Fruit fly (Drosophila melanogaster) whole organism, embryonic: ENCODE measurements around the gene CG14118.

Experiments used
- CG10959 ChIP-seq: fragments of 200-800 bp; sonication (Bioruptor generic); IDR thresholded peaks from 2 replicates; pipeline ENCODE4 v1.3.6; 2022; ENCODE audit warnings: missing biosample characterization, missing genetic modification characterization
- CG10979 ChIP-seq: fragments of 200-800 bp; sonication (Bioruptor generic); optimal IDR thresholded peaks from 2 replicates; lab custom pipeline; 2018; ENCODE audit warnings: missing biosample characterization, mild to moderate bottlenecking, missing genetic modification characterization, moderate library complexity
- CG12104 ChIP-seq: fragments of 200-800 bp; sonication (Bioruptor generic); optimal IDR thresholded peaks from 3 replicates; lab custom pipeline; 2016; ENCODE audit warnings: missing biosample characterization, missing genetic modification characterization
- CG12744 ChIP-seq: fragments of 200-800 bp; sonication (Bioruptor generic); optimal IDR thresholded peaks from 2 replicates; lab custom pipeline; 2016; ENCODE audit warnings: missing biosample characterization, missing genetic modification characterization
- CG13775 ChIP-seq: fragments of 200-800 bp; sonication (Bioruptor generic); optimal IDR thresholded peaks from 3 replicates; lab custom pipeline; 2017; ENCODE audit warnings: missing biosample characterization, mild to moderate bottlenecking, missing genetic modification characterization
- CG1647 ChIP-seq: fragments of 200-800 bp; sonication (Bioruptor generic); optimal IDR thresholded peaks from 3 replicates; lab custom pipeline; 2016; ENCODE audit warnings: missing biosample characterization, missing genetic modification characterization
- CG17328 ChIP-seq: fragments of 200-800 bp; sonication (Bioruptor generic); IDR thresholded peaks from 2 replicates; pipeline ENCODE4 v1.3.6; 2022; ENCODE audit warnings: missing biosample characterization, missing genetic modification characterization
- CG18011 ChIP-seq: fragments of 200-800 bp; sonication (Bioruptor generic); optimal IDR thresholded peaks from 2 replicates; lab custom pipeline; 2017; ENCODE audit warnings: missing biosample characterization, missing genetic modification characterization, mild to moderate bottlenecking, moderate library complexity, missing genotype
- CG31224 ChIP-seq: fragments of 200-800 bp; sonication (Bioruptor generic); IDR thresholded peaks from 2 replicates; pipeline ENCODE4 v1.3.6; 2022; ENCODE audit warnings: missing biosample characterization, missing genetic modification characterization
- CG3281 ChIP-seq: fragments of 200-800 bp; sonication (Bioruptor generic); optimal IDR thresholded peaks from 3 replicates; lab custom pipeline; 2017; ENCODE audit warnings: missing biosample characterization, mild to moderate bottlenecking, missing genetic modification characterization
- CG33557 ChIP-seq: fragments of 200-800 bp; sonication (Bioruptor generic); optimal IDR thresholded peaks from 2 replicates; lab custom pipeline; 2019; ENCODE audit warnings: missing biosample characterization, mild to moderate bottlenecking, missing genetic modification characterization, moderate library complexity
- CG7271 ChIP-seq: fragments of 200-800 bp; sonication (Bioruptor generic); optimal IDR thresholded peaks from 2 replicates; lab custom pipeline; 2018; ENCODE audit warnings: missing biosample characterization, mild to moderate bottlenecking, missing genetic modification characterization, moderate library complexity
- CG7745 ChIP-seq: fragments of 200-800 bp; sonication (Bioruptor generic); optimal IDR thresholded peaks from 2 replicates; lab custom pipeline; 2018; ENCODE audit warnings: missing biosample characterization, mild to moderate bottlenecking, missing genetic modification characterization, moderate library complexity
- CG8388 ChIP-seq: fragments of 200-800 bp; sonication (Bioruptor generic); optimal IDR thresholded peaks from 2 replicates; lab custom pipeline; 2019; ENCODE audit warnings: missing biosample characterization, mild to moderate bottlenecking, missing genetic modification characterization, moderate library complexity
- Ets65A ChIP-seq: fragments of 200-800 bp; sonication (Bioruptor generic); peaks from one replicate; lab custom pipeline; 2016; ENCODE audit warnings: missing biosample characterization, missing genetic modification characterization
- MESR4 ChIP-seq: fragments of 200-800 bp; sonication (Bioruptor generic); optimal IDR thresholded peaks from 2 replicates; lab custom pipeline; 2018; ENCODE audit warnings: missing biosample characterization, mild to moderate bottlenecking, missing genetic modification characterization, moderate library complexity
- Med ChIP-seq: fragments of 200-800 bp; sonication (Bioruptor generic); peaks from one replicate; lab custom pipeline; 2016; ENCODE audit warnings: missing biosample characterization, missing genetic modification characterization, mild to moderate bottlenecking, inconsistent platforms, moderate library complexity
- Meics ChIP-seq: fragments of 200-800 bp; sonication (Bioruptor generic); optimal IDR thresholded peaks from 2 replicates; lab custom pipeline; 2017; ENCODE audit warnings: missing biosample characterization, mild to moderate bottlenecking, missing genetic modification characterization
- Mrtf ChIP-seq: fragments of 200-800 bp; sonication (Bioruptor generic); IDR thresholded peaks from 3 replicates; pipeline ENCODE4 v1.3.6; 2022; ENCODE audit warnings: missing biosample characterization, missing genetic modification characterization
- Ptx1 ChIP-seq: fragments of 200-800 bp; sonication (Bioruptor generic); IDR thresholded peaks from 2 replicates; pipeline ENCODE4 v1.3.6; 2022; ENCODE audit warnings: missing biosample characterization, missing genetic modification characterization
- Sox100B ChIP-seq: fragments of 200-800 bp; sonication (Bioruptor generic); optimal IDR thresholded peaks from 3 replicates; lab custom pipeline; 2018; ENCODE audit warnings: missing biosample characterization, mild to moderate bottlenecking, missing genetic modification characterization
- YL-1 ChIP-seq: fragments of 200-800 bp; sonication (Bioruptor generic); optimal IDR thresholded peaks from 3 replicates; lab custom pipeline; 2017; ENCODE audit warnings: missing biosample characterization, mild to moderate bottlenecking, missing genetic modification characterization
- amos ChIP-seq: fragments of 200-800 bp; sonication (Bioruptor generic); IDR thresholded peaks from 2 replicates; pipeline ENCODE4 v1.3.6; 2022; ENCODE audit warnings: missing biosample characterization, missing genetic modification characterization; ENCODE audit not compliant: partially characterized antibody
- bbx ChIP-seq: fragments of 200-800 bp; sonication (Bioruptor generic); IDR thresholded peaks from 2 replicates; pipeline ENCODE4 v1.3.6; 2022; ENCODE audit warnings: missing biosample characterization, missing genetic modification characterization; ENCODE audit not compliant: partially characterized antibody
- caup ChIP-seq: fragments of 200-800 bp; sonication (Bioruptor generic); optimal IDR thresholded peaks from 3 replicates; lab custom pipeline; 2017; ENCODE audit warnings: missing biosample characterization, mild to moderate bottlenecking, missing genetic modification characterization, moderate library complexity; ENCODE audit not compliant: severe bottlenecking
- chinmo ChIP-seq: fragments of 200-800 bp; sonication (Bioruptor generic); IDR thresholded peaks from 4 replicates; pipeline ENCODE4 v1.3.6; 2022; ENCODE audit warnings: missing biosample characterization, missing genetic modification characterization; ENCODE audit not compliant: partially characterized antibody
- corto ChIP-seq: fragments of 200-800 bp; sonication (Bioruptor generic); optimal IDR thresholded peaks from 2 replicates; lab custom pipeline; 2016; ENCODE audit warnings: missing biosample characterization, mild to moderate bottlenecking, missing genetic modification characterization, moderate library complexity
- ewg ChIP-seq: fragments of 200-800 bp; sonication (Bioruptor generic); optimal IDR thresholded peaks from 3 replicates; lab custom pipeline; 2017; ENCODE audit warnings: mild to moderate bottlenecking, missing biosample characterization, missing genetic modification reagents, missing genetic modification characterization
- fd102C ChIP-seq: fragments of 200-800 bp; sonication (Bioruptor generic); optimal IDR thresholded peaks from 2 replicates; lab custom pipeline; 2018; ENCODE audit warnings: missing biosample characterization, mild to moderate bottlenecking, missing genetic modification characterization, moderate library complexity
- grn ChIP-seq: fragments of 200-800 bp; sonication (Bioruptor generic); optimal IDR thresholded peaks from 3 replicates; lab custom pipeline; 2017; ENCODE audit warnings: missing biosample characterization, missing genetic modification characterization
- knrl ChIP-seq: fragments of 200-800 bp; sonication (Bioruptor generic); IDR thresholded peaks from 3 replicates; pipeline ENCODE4 v1.3.6; 2022; ENCODE audit warnings: missing biosample characterization, missing genetic modification characterization; ENCODE audit not compliant: partially characterized antibody
- mld ChIP-seq: fragments of 200-800 bp; sonication (Bioruptor generic); IDR thresholded peaks from 3 replicates; pipeline ENCODE4 v1.3.6; 2022; ENCODE audit warnings: missing biosample characterization, missing genetic modification characterization; ENCODE audit not compliant: partially characterized antibody
- onecut ChIP-seq: fragments of 200-800 bp; sonication (Bioruptor generic); IDR thresholded peaks from 2 replicates; pipeline ENCODE4 v1.3.6; 2022; ENCODE audit warnings: missing biosample characterization, missing genetic modification characterization
- pita ChIP-seq: fragments of 200-800 bp; sonication (Bioruptor generic); optimal IDR thresholded peaks from 2 replicates; lab custom pipeline; 2017; ENCODE audit warnings: missing biosample characterization, mild to moderate bottlenecking, missing genetic modification characterization
- pnt ChIP-seq: fragments of 200-800 bp; sonication (Bioruptor generic); optimal IDR thresholded peaks from 3 replicates; lab custom pipeline; 2016; ENCODE audit warnings: missing biosample characterization, missing genetic modification characterization
- pzg ChIP-seq: fragments of 200-800 bp; sonication (Bioruptor generic); optimal IDR thresholded peaks from 3 replicates; lab custom pipeline; 2018; ENCODE audit warnings: missing biosample characterization, mild to moderate bottlenecking, missing genetic modification characterization, moderate library complexity
- schlank ChIP-seq: fragments of 200-800 bp; sonication (Bioruptor generic); optimal IDR thresholded peaks from 2 replicates; lab custom pipeline; 2018; ENCODE audit warnings: missing biosample characterization, mild to moderate bottlenecking, missing genetic modification characterization
- scrt ChIP-seq: fragments of 200-800 bp; sonication (Bioruptor generic); optimal IDR thresholded peaks from 2 replicates; lab custom pipeline; 2018; ENCODE audit warnings: missing biosample characterization, mild to moderate bottlenecking, missing genetic modification characterization, moderate library complexity
- sens ChIP-seq: fragments of 200-800 bp; sonication (Bioruptor generic); peaks from one replicate; lab custom pipeline; 2016; ENCODE audit warnings: missing biosample characterization, missing genetic modification characterization
- sens-2 ChIP-seq: fragments of 200-800 bp; sonication (Bioruptor generic); IDR thresholded peaks from 2 replicates; pipeline ENCODE4 v1.3.6; 2022; ENCODE audit warnings: missing biosample characterization, missing genetic modification characterization
- shn ChIP-seq: fragments of 200-800 bp; sonication (Bioruptor generic); optimal IDR thresholded peaks from 3 replicates; lab custom pipeline; 2016; ENCODE audit warnings: missing biosample characterization, missing genetic modification characterization
- slou ChIP-seq: fragments of 200-800 bp; sonication (Bioruptor generic); optimal IDR thresholded peaks from 3 replicates; lab custom pipeline; 2016; ENCODE audit warnings: missing biosample characterization, missing genetic modification characterization
- sna ChIP-seq: fragments of 200-800 bp; sonication (Bioruptor generic); IDR thresholded peaks from 2 replicates; pipeline ENCODE4 v1.3.6; 2022; ENCODE audit warnings: missing biosample characterization, missing genetic modification characterization; ENCODE audit not compliant: partially characterized antibody
- so ChIP-seq: fragments of 200-800 bp; sonication (Bioruptor generic); IDR thresholded peaks from 3 replicates; pipeline ENCODE4 v1.3.6; 2022; ENCODE audit warnings: missing biosample characterization, missing genetic modification characterization
- tll ChIP-seq, 2 experiments: fragments of 200-800 bp in 1 of 2; fragments of >200 bp in 1 of 2; sonication (Bioruptor generic) in 1 of 2; optimal IDR thresholded peaks; 2 replicates each; lab custom pipeline; 2017 to 2019; ENCODE audit warnings: missing biosample characterization in 2 of 2, missing genetic modification characterization in 2 of 2, mild to moderate bottlenecking in 1 of 2, moderate library complexity in 1 of 2
- usp ChIP-seq: fragments of >200 bp; optimal IDR thresholded peaks from 2 replicates; lab custom pipeline; 2017; ENCODE audit warnings: missing biosample characterization, missing genetic modification characterization

CG14118 gene

dm6 chr3L:12849867-12850301 is 42.6 kb upstream of the CG14118 start, which contains the start of the genes CG10948 and Wbp2 (continued):
- TF ChIP-seq grn (GFP tag; lab: Kevin White, UChicago) (no peak), YL-1 (GFP tag; lab: Kevin White, UChicago) (peak; percentile 99), chinmo (GFP tag; lab: Robert Waterston, UW) (no peak), Med (GFP tag; lab: Kevin White, UChicago) (peak; percentile 62), sens (GFP tag; lab: Kevin White, UChicago) (peak; percentile 88), MESR4 (GFP tag; lab: Kevin White, UChicago) (peak; percentile 84), shn (no peak), sens-2 (no peak), pzg (GFP tag; lab: Kevin White, UChicago) (peak; percentile 71), CG12744 (no peak), Ptx1 (no peak), Ets65A (peak; percentile 14), CG10979 (tag; lab: Kevin White, UChicago) (peak; percentile 22), CG3281 (GFP tag; lab: Kevin White, UChicago) (peak; percentile 72), CG8388 (GFP tag; lab: Kevin White, UChicago) (no peak), CG13775 (GFP tag; lab: Kevin White, UChicago) (no peak)

- TF ChIP-seq CG10959 (GFP tag; lab: Robert Waterston, UW) (no peak), CG17328 (GFP tag; lab: Robert Waterston, UW) (no peak), onecut (GFP tag; lab: Robert Waterston, UW) (peak; percentile 93), tll (GFP tag; optimal IDR thresholded peaks at IDR 0.05; lab: Kevin White, UChicago) (no peak), Sox100B (GFP tag; lab: Kevin White, UChicago) (no peak), scrt (GFP tag; lab: Kevin White, UChicago) (peak; percentile 59), ewg (GFP tag; lab: Kevin White, UChicago) (peak; percentile 71)
- TF ChIP-seq, all 482 proteins: peak for 3
Observed at dm6 chr3L:12853423-12853822, 39.0 kb upstream of the CG14118 start, which contains the start of gene Ent3. Gene Ent3 (plus strand): TSS chr3L:12853646.

- TF ChIP-seq caup (GFP tag; lab: Kevin White, UChicago) (no peak), sna (GFP tag; lab: Robert Waterston, UW) (no peak), usp (GFP tag; lab: Kevin White, UChicago) (no peak), Mrtf (GFP tag; lab: Robert Waterston, UW) (no peak), CG1647 (no peak), CG13775 (GFP tag; lab: Kevin White, UChicago) (no peak), pita (GFP tag; lab: Kevin White, UChicago) (peak; percentile 1), CG31224 (GFP tag; lab: Robert Waterston, UW) (no peak), CG18011 (GFP tag; lab: Kevin White, UChicago) (peak; percentile 31), Meics (GFP tag; lab: Kevin White, UChicago) (no peak), CG7271 (tag; lab: Kevin White, UChicago) (peak; percentile 18), corto (GFP tag; lab: Kevin White, UChicago) (no peak), bbx (GFP tag; lab: Robert Waterston, UW) (peak; percentile 30; the same call in 1 of the 2 replicates), CG12104 (GFP tag; lab: Kevin White, UChicago) (no peak), mld (GFP tag; lab: Robert Waterston, UW) (no peak), CG7745 (tag; lab: Kevin White, UChicago) (no peak), fd102C (GFP tag; lab: Kevin White, UChicago) (no peak), amos (peak; percentile 17; the same call in 1 of the 2 replicates), so (no peak), pnt (GFP tag; lab: Kevin White, UChicago) (no peak), slou (GFP tag; lab: Kevin White, UChicago) (no peak), knrl (GFP tag; lab: Robert Waterston, UW) (0 out of 3 replicates have a peak, but pooled peaks have one; percentile 19), CG33557 (GFP tag; lab: Kevin White, UChicago) (no peak), schlank (tag; lab: Kevin White, UChicago) (no peak)
Observed at dm6 chr3L:12857553-12858122, 34.8 kb upstream of the CG14118 start.
